Fruit fly (Drosophila melanogaster): ENCODE data around the gene Ten-a.
A peak's percentile ranks its signal among the peaks of the same experiment; 100 is the strongest.

The Ten-a gene

DNA sequence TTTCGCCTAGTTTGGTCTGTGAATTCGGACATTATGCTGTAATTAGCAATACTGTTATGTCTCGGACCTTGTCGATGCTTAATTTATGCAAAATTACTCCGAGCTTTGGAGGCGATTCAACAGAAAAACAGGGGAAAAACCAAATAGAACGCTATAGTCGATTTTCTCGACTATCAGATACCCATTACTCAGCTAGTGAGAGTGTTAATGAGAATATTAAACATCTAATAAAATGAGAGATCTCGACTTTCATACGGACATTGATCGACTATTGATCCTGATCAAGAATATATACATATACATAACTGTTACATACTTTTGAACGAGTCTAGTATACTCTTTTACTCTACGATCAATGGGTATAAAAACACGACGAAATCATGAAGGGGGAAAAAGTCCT lies 205.3 kb downstream of the Ten-a start (continued):
- TF ChIP-seq Hr78 (GFP tag; optimal IDR thresholded peaks at IDR 0.05): no peak
- TF ChIP-seq CG8924 (tag; optimal IDR thresholded peaks at IDR 0.05): peak; percentile 49
- TF ChIP-seq nerfin-1 (tag; optimal IDR thresholded peaks at IDR 0.05): peak; percentile 35
- peak; percentile 49 for TF ChIP-seq CoRest (tag; optimal IDR thresholded peaks at IDR 0.05)
- TF ChIP-seq unpg (GFP tag; optimal IDR thresholded peaks at IDR 0.05): peak; percentile 53
- TF ChIP-seq slbo (GFP tag; IDR thresholded peaks at IDR 0.05): 0 out of 2 replicates have a peak, but pooled peaks have one; percentile 11
- TF ChIP-seq CG4820 (GFP tag; optimal IDR thresholded peaks at IDR 0.05): peak; percentile 16
- no peak for TF ChIP-seq E2f1 (GFP tag; IDR thresholded peaks at IDR 0.05)
- no peak for TF ChIP-seq CG17186 (GFP tag; optimal IDR thresholded peaks at IDR 0.05)
- TF ChIP-seq Fer3 (tag; optimal IDR thresholded peaks at IDR 0.05): peak; percentile 22
- peak in 1 of 2 experiments; percentile 73 for TF ChIP-seq bsh (GFP tag; optimal IDR thresholded peaks at IDR 0.05)
- TF ChIP-seq bowl (GFP tag; IDR thresholded peaks at IDR 0.05): no peak
- TF ChIP-seq Mes4 (GFP tag; optimal IDR thresholded peaks at IDR 0.05): peak; percentile 35
- TF ChIP-seq Hsf (GFP tag; optimal IDR thresholded peaks at IDR 0.05): peak; percentile 37
- TF ChIP-seq Ssrp (tag; optimal IDR thresholded peaks at IDR 0.05): peak; percentile 40
- peak in 1 of 2 experiments; percentile 18 for TF ChIP-seq dpn (GFP tag; optimal IDR thresholded peaks at IDR 0.05)
- TF ChIP-seq Atf-2 (GFP tag; optimal IDR thresholded peaks at IDR 0.05): peak; percentile 4
- peak; percentile 66 for TF ChIP-seq Xrp1 (GFP tag; IDR thresholded peaks at IDR 0.05)
- TF ChIP-seq CG31441 (GFP tag; IDR thresholded peaks at IDR 0.05): peak; percentile 56
- TF ChIP-seq sqz (GFP tag; optimal IDR thresholded peaks at IDR 0.05): peak; percentile 2
- TF ChIP-seq CG2678 (tag; optimal IDR thresholded peaks at IDR 0.05): peak; percentile 62
- TF ChIP-seq eve (GFP tag; optimal IDR thresholded peaks at IDR 0.05): peak in 1 of 2 experiments; percentile 30
- peak; percentile 62; the same call in 2 of the 3 replicates for TF ChIP-seq HLH4C (GFP tag; IDR thresholded peaks at IDR 0.05; ENCODE audit: partially characterized antibody)
- TF ChIP-seq Sox102F (GFP tag; optimal IDR thresholded peaks at IDR 0.05): peak; percentile 46
- TF ChIP-seq bcd (GFP tag; optimal IDR thresholded peaks at IDR 0.05): peak; percentile 14
- TF ChIP-seq CG33557 (GFP tag; optimal IDR thresholded peaks at IDR 0.05): peak; percentile 30
- TF ChIP-seq CG7556 (GFP tag; optimal IDR thresholded peaks at IDR 0.05): peak; percentile 26
- TF ChIP-seq Doc2 (GFP tag; IDR thresholded peaks at IDR 0.05): no peak
- peak; percentile 13 for TF ChIP-seq Hr3 (GFP tag; optimal IDR thresholded peaks at IDR 0.05)
- TF ChIP-seq prd (optimal IDR thresholded peaks at IDR 0.05): no peak
- TF ChIP-seq prd (GFP tag; IDR thresholded peaks at IDR 0.05): peak; percentile 37; the same call in 1 of the 3 replicates
- TF ChIP-seq jing (GFP tag; optimal IDR thresholded peaks at IDR 0.05): peak; percentile 6
- no peak for TF ChIP-seq dimm (GFP tag; IDR thresholded peaks at IDR 0.05)
- TF ChIP-seq zen2 (GFP tag; IDR thresholded peaks at IDR 0.05; ENCODE audit: partially characterized antibody): no peak
- peak; percentile 2 for TF ChIP-seq Spps (tag; optimal IDR thresholded peaks at IDR 0.05)
- no peak for TF ChIP-seq Hr39 (optimal IDR thresholded peaks at IDR 0.05)
- peak; percentile 32 for TF ChIP-seq gcm (GFP tag; optimal IDR thresholded peaks at IDR 0.05)
- no peak for TF ChIP-seq CG12659 (GFP tag; optimal IDR thresholded peaks at IDR 0.05)
- TF ChIP-seq fd102C (GFP tag; optimal IDR thresholded peaks at IDR 0.05): no peak
- TF ChIP-seq Hand (GFP tag; optimal IDR thresholded peaks at IDR 0.05): no peak
- no peak for TF ChIP-seq CkIIα-i1 (GFP tag; IDR thresholded peaks at IDR 0.05)
- peak; percentile 37 for TF ChIP-seq tin (GFP tag; optimal IDR thresholded peaks at IDR 0.05)
- TF ChIP-seq CG3995 (GFP tag; optimal IDR thresholded peaks at IDR 0.05): no peak
- peak in 1 of 2 experiments; percentile 19 for TF ChIP-seq Pdp1 (GFP tag; optimal IDR thresholded peaks at IDR 0.05)
- TF ChIP-seq Ets97D (GFP tag; optimal IDR thresholded peaks at IDR 0.05): no peak
- no peak for TF ChIP-seq pho (GFP tag; optimal IDR thresholded peaks at IDR 0.05)
- TF ChIP-seq CG6689 (GFP tag; IDR thresholded peaks at IDR 0.05): peak; percentile 26; the same call in 1 of the 2 replicates
- no peak for TF ChIP-seq gt (GFP tag; IDR thresholded peaks at IDR 0.05)
- TF ChIP-seq CG6791 (GFP tag; IDR thresholded peaks at IDR 0.05; ENCODE audit: partially characterized antibody): peak; percentile 43; the same call in 1 of the 3 replicates
- TF ChIP-seq YL-1 (GFP tag; optimal IDR thresholded peaks at IDR 0.05): no peak
